Worm (Caenorhabditis elegans): Measurements from ENCODE around the gene Y105C5A.10.

DNA sequence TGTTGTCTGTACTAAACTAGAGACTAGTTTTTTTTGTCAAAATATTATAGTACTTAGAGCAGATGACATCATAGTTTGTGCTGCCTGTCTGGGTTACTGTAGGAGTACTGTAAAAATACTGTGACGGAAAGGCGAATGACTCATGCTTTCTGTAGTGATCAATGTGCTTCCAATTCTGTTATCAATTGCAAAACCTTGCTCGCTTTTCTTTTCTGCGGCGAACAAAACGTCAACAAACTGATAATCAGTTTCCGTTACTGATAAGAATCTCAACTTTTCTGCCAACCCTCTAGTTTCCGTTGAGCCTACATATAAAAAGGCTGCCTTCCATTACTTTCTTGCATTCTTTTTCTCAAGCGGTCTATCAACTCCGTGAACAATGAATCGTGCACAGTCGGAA is 5.3 kb downstream of the Y105C5A.10 start, which contains the start of gene Y105C5A.13:
- TF ChIP-seq mls-2 (tag; optimal IDR thresholded peaks at IDR 0.05) = no peak
- no peak for TF ChIP-seq mep-1 (tag; optimal IDR thresholded peaks at IDR 0.05)
- TF ChIP-seq nhr-28 (tag; optimal IDR thresholded peaks at IDR 0.05) = no peak
- no peak for TF ChIP-seq elt-1 (tag; optimal IDR thresholded peaks at IDR 0.05; ENCODE audit: borderline replicate concordance, insufficient read depth)
- TF ChIP-seq sptf-1 (tag; optimal IDR thresholded peaks at IDR 0.05) = no peak
- no peak for TF ChIP-seq lin-13 (tag; optimal IDR thresholded peaks at IDR 0.05)
- no peak for TF ChIP-seq blmp-1 (tag; optimal IDR thresholded peaks at IDR 0.05)
